Worm (Caenorhabditis elegans): ENCODE results near the gene tag-77.

- TF ChIP-seq pag-3 (tag; optimal IDR thresholded peaks at IDR 0.05; ENCODE audit: borderline replicate concordance) (no peak), ama-1 (optimal IDR thresholded peaks at IDR 0.05) (no peak), tbx-2 (tag; optimal IDR thresholded peaks at IDR 0.05) (no peak), nhr-11 (tag; optimal IDR thresholded peaks at IDR 0.05) (no peak), unc-86 (tag; optimal IDR thresholded peaks at IDR 0.05) (no peak), ceh-31 (tag; optimal IDR thresholded peaks at IDR 0.05) (no peak), hlh-13 (GFP tag; optimal IDR thresholded peaks at IDR 0.05) (no peak), fkh-10 (GFP tag; optimal IDR thresholded peaks at IDR 0.05) (no peak), pha-4 (tag; optimal IDR thresholded peaks at IDR 0.05) (no peak)
Observed at ce11 chrIV:8523981-8524380, 13.6 kb upstream of the tag-77 start.

All from whole organism, late embryonic.